Worm (Caenorhabditis elegans): ENCODE results near the gene coq-2.
A peak's percentile ranks its signal among the peaks of the same experiment; 100 is the strongest.

coq-2 gene

DNA sequence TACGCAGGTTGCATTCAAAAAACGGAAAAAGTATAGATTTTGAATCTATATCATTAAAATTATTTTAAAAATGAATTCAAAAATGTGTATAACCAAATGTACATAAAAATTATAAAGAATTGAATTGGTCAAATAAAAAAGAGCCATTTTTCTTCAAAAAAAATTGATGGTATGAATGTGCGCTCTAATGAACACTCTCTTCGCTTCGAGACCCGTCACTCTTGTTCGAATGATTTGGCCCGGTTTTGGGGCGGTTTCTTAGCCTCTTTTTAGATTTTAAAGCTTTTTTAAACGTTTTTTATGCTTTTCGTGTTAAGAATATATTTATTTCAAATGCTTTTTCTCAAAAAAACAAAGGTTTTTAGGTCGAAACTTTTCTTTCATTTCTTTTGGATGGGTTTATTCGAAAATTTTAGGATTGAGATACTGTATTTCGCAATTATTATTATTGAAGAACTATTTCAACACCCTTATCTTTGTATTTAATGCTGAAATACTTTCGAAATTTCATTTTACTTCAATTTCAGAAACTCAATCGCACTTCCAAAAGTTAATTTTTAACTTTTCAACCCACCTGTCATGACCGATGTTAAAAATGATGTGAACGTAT, 6.1 kb upstream of the coq-2 start, which contains the start of gene inf-1 (continued):
- TF ChIP-seq nhr-20 (tag; optimal IDR thresholded peaks at IDR 0.05), result peak; percentile 34
- TF ChIP-seq sptf-1 (tag; optimal IDR thresholded peaks at IDR 0.05), result no peak
- peak in 1 of 3 experiments; percentile 40 for TF ChIP-seq ceh-82 (tag; optimal IDR thresholded peaks at IDR 0.05)
- peak; percentile 16 for TF ChIP-seq F16B12.6 (tag; optimal IDR thresholded peaks at IDR 0.05)
- no peak for TF ChIP-seq pax-3 (tag; optimal IDR thresholded peaks at IDR 0.05)
- TF ChIP-seq Y116A8C.19 (tag; optimal IDR thresholded peaks at IDR 0.05; ENCODE audit: borderline replicate concordance), result no peak
- TF ChIP-seq lin-14 (GFP tag; optimal IDR thresholded peaks at IDR 0.05), result peak; percentile 54
- TF ChIP-seq hlh-17 (GFP tag; optimal IDR thresholded peaks at IDR 0.05; ENCODE audit: borderline replicate concordance), result no peak
- TF ChIP-seq fos-1 (tag; optimal IDR thresholded peaks at IDR 0.05), result no peak
- no peak for TF ChIP-seq mdl-1 (tag; optimal IDR thresholded peaks at IDR 0.05)

DNA sequence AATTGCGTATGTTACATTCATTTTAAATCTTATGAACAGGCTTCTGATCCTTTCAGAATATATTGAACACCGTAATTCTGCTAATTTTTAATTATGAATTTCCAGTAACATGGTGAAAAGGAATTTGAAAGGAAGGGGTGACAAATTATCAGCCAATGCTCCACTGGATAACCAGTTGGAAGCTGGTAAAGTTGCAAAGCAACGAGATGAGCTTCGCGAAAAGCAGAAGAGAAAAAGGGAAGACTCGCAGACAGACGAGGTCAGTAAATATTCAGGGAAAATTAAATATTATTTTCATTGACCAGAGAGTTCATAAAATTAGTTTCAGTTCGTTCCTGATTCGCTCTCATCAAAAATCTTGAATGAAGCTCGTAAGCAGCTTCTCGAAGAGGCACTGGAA, 3.9 kb upstream of the coq-2 start, which contains the start of gene byn-1:
Gene byn-1 (plus strand): TSS at position 106 of the 400 bp plus-strand sequence.
- TF ChIP-seq Y116A8C.19 (tag; optimal IDR thresholded peaks at IDR 0.05; ENCODE audit: borderline replicate concordance) (no peak), lsy-2 (tag; optimal IDR thresholded peaks at IDR 0.05) (peak in 1 of 2 experiments; percentile 18)

DNA sequence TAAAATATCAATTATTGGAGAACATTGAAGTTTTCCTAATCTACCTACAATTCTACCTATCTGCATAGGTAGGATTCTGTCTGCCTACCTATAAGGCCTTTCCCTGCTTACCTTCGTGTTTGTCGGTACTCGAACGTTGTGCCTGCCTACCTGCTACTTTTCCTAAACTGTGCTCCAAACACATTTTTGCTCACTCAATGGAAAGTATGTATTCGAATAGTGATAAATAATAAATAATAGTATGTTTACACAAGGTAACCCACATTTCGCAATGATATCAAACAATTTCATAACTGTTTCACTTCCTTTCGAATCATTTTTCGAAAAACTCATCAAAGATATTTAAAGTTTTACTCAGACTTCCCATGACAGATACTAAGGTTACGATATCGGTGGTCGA, 3.8 kb downstream of the coq-2 start, which contains the start of gene F57B9.3:
Gene F57B9.3 (plus strand): TSS at position 301 of the 400 bp plus-strand sequence.
- TF ChIP-seq egl-13 (tag; optimal IDR thresholded peaks at IDR 0.05), result no peak
- no peak for TF ChIP-seq lin-15B (tag; optimal IDR thresholded peaks at IDR 0.05)
- TF ChIP-seq pax-3 (tag; optimal IDR thresholded peaks at IDR 0.05), result no peak
- TF ChIP-seq mef-2 (tag; optimal IDR thresholded peaks at IDR 0.05), result no peak
- TF ChIP-seq irx-1 (tag; optimal IDR thresholded peaks at IDR 0.05), result no peak
- TF ChIP-seq fkh-10 (GFP tag; optimal IDR thresholded peaks at IDR 0.05), result no peak
- no peak for TF ChIP-seq mab-9 (GFP tag; IDR thresholded peaks at IDR 0.05)
- no peak for TF ChIP-seq nhr-90 (tag; optimal IDR thresholded peaks at IDR 0.05; ENCODE audit: poor library complexity)
- TF ChIP-seq ama-1 (optimal IDR thresholded peaks at IDR 0.05), result no peak

DNA sequence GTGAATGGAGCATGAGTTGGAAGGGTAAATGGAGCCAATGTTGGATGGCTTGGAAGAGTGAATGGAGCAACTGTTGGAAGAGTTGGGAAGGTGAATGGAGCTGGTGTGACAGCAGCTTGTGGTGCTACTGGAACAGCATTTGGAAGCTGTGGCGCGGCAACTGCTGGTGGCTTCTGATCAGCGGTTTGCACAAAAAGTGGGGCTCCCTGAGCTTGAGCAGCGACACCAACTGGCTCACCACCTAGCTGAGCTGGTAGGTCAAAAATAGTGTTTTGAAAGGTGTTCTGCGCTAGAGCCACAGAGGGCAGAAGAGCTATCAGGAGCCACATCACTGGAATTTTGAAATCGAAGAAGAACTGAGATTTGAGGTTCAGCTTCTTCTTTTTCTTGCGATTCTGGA, 9.6 kb downstream of the coq-2 start:
- TF ChIP-seq efl-1 (optimal IDR thresholded peaks at IDR 0.05) (no peak), efl-1 (GFP tag; optimal IDR thresholded peaks at IDR 0.05 in 1 of 2) (peak in 1 of 2 experiments; percentile 18), tbx-2 (tag; optimal IDR thresholded peaks at IDR 0.05) (no peak), hpl-2 (GFP tag; optimal IDR thresholded peaks at IDR 0.05) (no peak), rnt-1 (tag; optimal IDR thresholded peaks at IDR 0.05) (no peak)

DNA sequence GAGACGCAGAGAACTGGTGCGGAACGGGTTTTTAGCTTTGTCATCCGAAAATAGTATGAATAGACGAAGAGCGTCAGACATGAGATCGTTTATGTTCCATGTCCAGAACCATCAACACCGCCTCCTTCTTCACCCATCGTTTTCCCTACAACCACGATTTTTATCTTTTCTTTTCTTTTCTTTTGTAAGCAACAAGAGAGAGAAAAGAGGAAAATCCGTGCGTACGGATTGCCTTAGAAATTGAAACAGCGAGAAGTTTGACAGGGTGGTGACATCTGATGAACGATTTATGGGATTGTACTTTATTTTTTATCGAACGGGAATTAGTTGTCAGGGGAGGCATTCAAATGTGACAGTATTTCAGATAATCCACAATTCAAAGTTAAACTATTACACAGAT, 10.0 kb downstream of the coq-2 start, which contains the start of gene abu-13:
Gene abu-13 (minus strand): TSS at position 152 of the 400 bp plus-strand sequence.
- TF ChIP-seq nhr-85 (tag) (peak; percentile 19), ztf-4 (tag; optimal IDR thresholded peaks at IDR 0.05) (no peak), nhr-90 (tag; optimal IDR thresholded peaks at IDR 0.05; ENCODE audit: poor library complexity) (no peak), lir-3 (tag; optimal IDR thresholded peaks at IDR 0.05; ENCODE audit: poor library complexity) (no peak), efl-1 (optimal IDR thresholded peaks at IDR 0.05) (no peak), efl-1 (GFP tag; optimal IDR thresholded peaks at IDR 0.05 in 1 of 2) (peak in 1 of 2 experiments; percentile 21), ces-1 (GFP tag; optimal IDR thresholded peaks at IDR 0.05) (no peak), C04F5.9 (tag; optimal IDR thresholded peaks at IDR 0.05) (no peak), unc-98 (GFP tag; IDR thresholded peaks at IDR 0.05) (no peak), mdl-1 (tag; optimal IDR thresholded peaks at IDR 0.05) (no peak), unc-86 (tag; optimal IDR thresholded peaks at IDR 0.05) (no peak), fkh-4 (tag; optimal IDR thresholded peaks at IDR 0.05; ENCODE audit: borderline replicate concordance) (no peak), zag-1 (tag; optimal IDR thresholded peaks at IDR 0.05) (no peak), Y116A8C.19 (tag; optimal IDR thresholded peaks at IDR 0.05; ENCODE audit: borderline replicate concordance) (no peak), blmp-1 (tag; optimal IDR thresholded peaks at IDR 0.05) (peak; percentile 93), sup-37 (GFP tag; optimal IDR thresholded peaks at IDR 0.05) (no peak), isw-1 (GFP tag; IDR thresholded peaks at IDR 0.05) (no peak), alr-1 (tag; optimal IDR thresholded peaks at IDR 0.05; ENCODE audit: borderline replicate concordance) (no peak), elt-2 (tag; optimal IDR thresholded peaks at IDR 0.05) (no peak), rnt-1 (tag; optimal IDR thresholded peaks at IDR 0.05) (no peak), tbx-2 (tag; optimal IDR thresholded peaks at IDR 0.05) (no peak)

Measured in whole organism, L1 larva.